Fruit fly (Drosophila melanogaster) Kc167 (cell line): ENCODE results near the gene CG17260.

Experiments
- Myc ChIP-seq: fragments of >200 bp; optimal IDR thresholded peaks from 2 replicates; lab custom pipeline; 2017; ENCODE audit warnings: missing external identifiers
- Sin3A ChIP-seq: fragments of >200 bp; optimal IDR thresholded peaks from 2 replicates; lab custom pipeline; 2018; ENCODE audit warnings: missing external identifiers
- h ChIP-seq: fragments of >200 bp; optimal IDR thresholded peaks from 3 replicates; lab custom pipeline; 2018; ENCODE audit warnings: missing external identifiers
- insv ChIP-seq: fragments of >200 bp; optimal IDR thresholded peaks from 3 replicates; lab custom pipeline; 2018; ENCODE audit warnings: missing external identifiers
- psq ChIP-seq: fragments of >200 bp; optimal IDR thresholded peaks from 2 replicates; lab custom pipeline; 2017; ENCODE audit warnings: missing external identifiers
- ttk ChIP-seq: sonication (Bioruptor generic); optimal IDR thresholded peaks from 2 replicates; lab custom pipeline; 2017; ENCODE audit warnings: missing external identifiers

DNA sequence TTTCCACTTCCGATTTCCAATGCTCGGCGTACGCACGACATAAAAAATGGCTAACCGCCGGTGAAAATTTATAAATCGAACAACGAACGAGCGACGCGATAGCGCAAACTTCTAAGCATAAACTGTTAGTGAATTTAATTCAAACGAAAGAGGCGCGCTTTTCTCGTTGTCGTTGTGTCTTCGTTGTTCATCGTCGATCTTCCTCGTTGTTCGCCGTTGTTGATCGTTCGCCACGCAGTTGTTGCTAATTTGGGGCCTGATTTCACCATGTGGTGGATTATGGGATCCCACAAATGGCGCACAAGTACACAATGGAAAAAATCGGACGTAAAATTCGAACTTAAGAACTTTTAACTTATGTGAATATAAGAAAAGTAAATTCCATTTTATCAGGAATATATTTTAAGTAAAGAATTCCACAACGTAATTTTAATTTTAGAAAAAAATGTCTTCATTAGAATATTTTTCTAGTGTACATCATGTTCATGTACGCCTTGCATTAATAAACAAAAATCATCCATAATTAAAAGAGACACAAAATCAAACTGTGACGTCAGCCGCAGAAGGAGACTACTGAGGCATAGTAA is 49.4 kb downstream of the CG17260 start:
- TF ChIP-seq Sin3A (lab: Kevin White, UChicago) (no peak), Myc (lab: Kevin White, UChicago) (no peak), psq (no peak), insv (lab: Kevin White, UChicago) (no peak), ttk (lab: Kevin White, UChicago) (no peak), h (lab: Kevin White, UChicago) (no peak)
